Worm (Caenorhabditis elegans): ENCODE results near the gene cri-2.

The cri-2 gene

ce11 chrV:8238290-8238689 lies 36.7 kb downstream of the cri-2 start, which contains the start of gene rol-3:
Gene rol-3 (minus strand): TSS chrV:8238409.
- TF ChIP-seq ref-1 (GFP tag; conservative IDR thresholded peaks at IDR 0.05) (no peak), flt-1 (GFP tag; IDR thresholded peaks at IDR 0.05) (no peak), tab-1 (GFP tag; IDR thresholded peaks at IDR 0.05) (no peak), ztf-23 (GFP tag; IDR thresholded peaks at IDR 0.05) (no peak), ztf-29 (GFP tag; IDR thresholded peaks at IDR 0.05) (no peak), T22C8.4 (GFP tag; IDR thresholded peaks at IDR 0.05) (no peak), klf-2 (GFP tag; conservative IDR thresholded peaks at IDR 0.05) (no peak), cog-1 (tag; optimal IDR thresholded peaks at IDR 0.05) (no peak), med-1 (GFP tag; optimal IDR thresholded peaks at IDR 0.05; ENCODE audit: insufficient read depth) (no peak)

ce11 chrV:8239928-8240327 lies 38.3 kb downstream of the cri-2 start, which contains the start of gene C16D9.3:
Gene C16D9.3 (minus strand): TSS chrV:8240028.
- TF ChIP-seq klf-2 (GFP tag; conservative IDR thresholded peaks at IDR 0.05) = no peak
- TF ChIP-seq med-1 (GFP tag; optimal IDR thresholded peaks at IDR 0.05; ENCODE audit: insufficient read depth) = no peak

- TF ChIP-seq ztf-29 (GFP tag; IDR thresholded peaks at IDR 0.05) (no peak), ref-1 (GFP tag; conservative IDR thresholded peaks at IDR 0.05) (no peak), med-1 (GFP tag; optimal IDR thresholded peaks at IDR 0.05; ENCODE audit: insufficient read depth) (no peak), tab-1 (GFP tag; IDR thresholded peaks at IDR 0.05) (no peak), T22C8.4 (GFP tag; IDR thresholded peaks at IDR 0.05) (no peak), flt-1 (GFP tag; IDR thresholded peaks at IDR 0.05) (no peak), cog-1 (tag; optimal IDR thresholded peaks at IDR 0.05) (no peak)
Measured at ce11 chrV:8242798-8243197, 41.2 kb downstream of the cri-2 start, which contains the start of gene C16D9.4. Gene C16D9.4 (minus strand): TSS chrV:8242898.

DNA sequence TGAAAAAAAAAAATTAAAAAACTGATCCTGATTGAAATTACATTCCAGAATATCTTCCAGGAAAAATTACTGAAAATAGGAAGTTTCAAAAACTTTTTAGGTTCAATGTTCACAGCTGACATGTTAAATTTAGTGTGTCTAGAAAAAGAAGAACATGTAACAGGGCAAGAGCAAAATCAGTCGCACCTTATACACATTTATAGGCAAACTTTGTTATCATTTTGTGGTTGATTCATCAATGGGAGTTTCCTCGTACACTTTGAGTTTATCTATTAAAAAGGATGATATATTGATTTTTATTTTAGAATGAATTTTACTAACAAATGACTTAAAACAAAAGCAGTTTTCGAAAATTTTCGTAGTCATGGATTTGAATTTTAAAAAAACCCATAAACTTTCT lies 41.6 kb downstream of the cri-2 start:
- TF ChIP-seq T22C8.4 (GFP tag; IDR thresholded peaks at IDR 0.05) = no peak
- TF ChIP-seq tab-1 (GFP tag; IDR thresholded peaks at IDR 0.05) = no peak
- TF ChIP-seq ztf-29 (GFP tag; IDR thresholded peaks at IDR 0.05) = no peak
- TF ChIP-seq med-1 (GFP tag; optimal IDR thresholded peaks at IDR 0.05; ENCODE audit: insufficient read depth) = no peak
- TF ChIP-seq flt-1 (GFP tag; IDR thresholded peaks at IDR 0.05) = no peak
- TF ChIP-seq klf-2 (GFP tag; conservative IDR thresholded peaks at IDR 0.05) = no peak
- TF ChIP-seq ref-1 (GFP tag; conservative IDR thresholded peaks at IDR 0.05) = no peak
- TF ChIP-seq cog-1 (tag; optimal IDR thresholded peaks at IDR 0.05) = no peak
- no peak for TF ChIP-seq ztf-23 (GFP tag; IDR thresholded peaks at IDR 0.05)

- no peak for TF ChIP-seq tab-1 (GFP tag; IDR thresholded peaks at IDR 0.05)
- TF ChIP-seq flt-1 (GFP tag; IDR thresholded peaks at IDR 0.05) = no peak
- TF ChIP-seq med-1 (GFP tag; optimal IDR thresholded peaks at IDR 0.05; ENCODE audit: insufficient read depth) = no peak
- no peak for TF ChIP-seq ztf-29 (GFP tag; IDR thresholded peaks at IDR 0.05)
- TF ChIP-seq T22C8.4 (GFP tag; IDR thresholded peaks at IDR 0.05) = no peak
- TF ChIP-seq ztf-23 (GFP tag; IDR thresholded peaks at IDR 0.05) = no peak
- TF ChIP-seq cog-1 (tag; optimal IDR thresholded peaks at IDR 0.05) = no peak
Measured at ce11 chrV:8245457-8245856, 43.8 kb downstream of the cri-2 start, which contains the start of gene C16D9.5. Gene C16D9.5 (minus strand): TSS chrV:8245557.

DNA sequence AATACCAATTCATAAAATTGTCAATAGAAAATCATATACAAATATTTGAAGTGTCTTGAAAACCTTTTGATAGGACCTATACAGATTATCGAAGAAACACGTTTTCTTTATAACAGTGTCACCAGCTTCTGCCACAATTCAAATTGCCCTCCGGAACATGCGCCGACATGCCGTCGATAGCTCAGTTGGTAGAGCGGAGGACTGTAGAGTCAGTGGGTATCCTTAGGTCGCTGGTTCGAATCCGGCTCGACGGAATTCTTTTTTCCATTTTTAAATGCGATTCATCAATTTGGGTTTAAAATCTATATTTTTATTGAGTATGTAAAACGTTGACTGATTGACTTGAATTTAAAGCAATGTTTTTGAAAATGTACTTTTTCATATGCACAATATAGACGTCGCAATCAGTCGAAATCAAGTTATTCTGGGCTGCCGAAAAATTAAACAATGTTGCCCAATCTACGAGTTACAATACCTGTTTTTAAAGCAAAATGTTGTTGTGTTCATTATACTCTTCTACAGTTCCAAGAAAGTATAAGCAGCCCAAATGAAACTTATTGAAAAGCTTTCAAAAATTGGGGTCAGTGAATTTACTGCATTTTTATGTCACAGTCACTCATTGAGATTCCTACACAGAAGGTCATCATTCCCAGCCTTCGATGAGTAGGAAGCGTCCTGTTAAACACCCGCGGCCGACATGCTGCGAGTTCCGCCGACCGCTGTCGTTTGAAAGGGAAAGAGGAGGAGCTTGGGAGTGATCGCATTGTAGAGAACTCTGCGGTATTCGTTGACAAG lies 45.9 kb downstream of the cri-2 start:
- TF ChIP-seq med-1 (GFP tag; optimal IDR thresholded peaks at IDR 0.05; ENCODE audit: insufficient read depth) (no peak), flt-1 (GFP tag; IDR thresholded peaks at IDR 0.05) (0 out of 2 replicates have a peak, but pooled peaks have one; percentile 36)

- TF ChIP-seq ref-1 (GFP tag; conservative IDR thresholded peaks at IDR 0.05) (no peak), ztf-23 (GFP tag; IDR thresholded peaks at IDR 0.05) (no peak), cog-1 (tag; optimal IDR thresholded peaks at IDR 0.05) (no peak), ztf-29 (GFP tag; IDR thresholded peaks at IDR 0.05) (no peak), tab-1 (GFP tag; IDR thresholded peaks at IDR 0.05) (no peak), flt-1 (GFP tag; IDR thresholded peaks at IDR 0.05) (no peak), klf-2 (GFP tag; conservative IDR thresholded peaks at IDR 0.05) (no peak), T22C8.4 (GFP tag; IDR thresholded peaks at IDR 0.05) (no peak), med-1 (GFP tag; optimal IDR thresholded peaks at IDR 0.05; ENCODE audit: insufficient read depth) (no peak)
Measured at ce11 chrV:8250208-8250607, 48.6 kb downstream of the cri-2 start, which contains the start of gene C16D9.6. Gene C16D9.6 (minus strand): TSS chrV:8250308.

ce11 chrV:8251075-8251474 lies 49.5 kb downstream of the cri-2 start:
- TF ChIP-seq ztf-23 (GFP tag; IDR thresholded peaks at IDR 0.05) (no peak), flt-1 (GFP tag; IDR thresholded peaks at IDR 0.05) (no peak), klf-2 (GFP tag; conservative IDR thresholded peaks at IDR 0.05) (no peak), ztf-29 (GFP tag; IDR thresholded peaks at IDR 0.05) (no peak), med-1 (GFP tag; optimal IDR thresholded peaks at IDR 0.05; ENCODE audit: insufficient read depth) (no peak), ref-1 (GFP tag; conservative IDR thresholded peaks at IDR 0.05) (no peak), T22C8.4 (GFP tag; IDR thresholded peaks at IDR 0.05) (no peak), tab-1 (GFP tag; IDR thresholded peaks at IDR 0.05) (no peak), cog-1 (tag; optimal IDR thresholded peaks at IDR 0.05) (no peak)

Measured in whole organism, midembryonic.